Fruit fly (Drosophila melanogaster): ENCODE results near the gene tant.

DNA sequence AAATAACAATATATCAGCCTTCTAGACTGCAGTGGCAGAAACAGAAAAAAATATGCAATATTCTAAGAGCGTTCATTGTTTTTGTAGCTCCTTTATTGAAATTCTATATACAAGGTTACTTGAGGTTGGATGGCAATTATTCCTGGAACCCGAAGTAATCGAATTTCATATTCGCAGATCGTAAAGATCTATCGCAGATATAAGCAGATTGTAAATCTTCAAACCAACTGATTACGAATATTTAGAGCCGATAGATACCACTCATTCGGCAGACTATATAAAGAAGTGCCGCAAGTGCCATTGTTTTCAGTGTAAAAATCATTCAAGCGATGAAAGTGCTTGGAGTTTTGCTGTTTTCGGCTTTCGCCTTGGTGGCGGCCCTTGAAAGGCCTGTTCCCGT, 2.9 kb upstream of the tant start, which contains the start of gene Jon65Aii:
- TF ChIP-seq pan (optimal IDR thresholded peaks at IDR 0.05) (no peak), usp (GFP tag; optimal IDR thresholded peaks at IDR 0.05) (no peak)

Data from whole organism.